Fruit fly (Drosophila melanogaster): ENCODE data around the gene CG9175.
A peak's percentile ranks its signal among the peaks of the same experiment; 100 is the strongest.

The CG9175 gene

DNA sequence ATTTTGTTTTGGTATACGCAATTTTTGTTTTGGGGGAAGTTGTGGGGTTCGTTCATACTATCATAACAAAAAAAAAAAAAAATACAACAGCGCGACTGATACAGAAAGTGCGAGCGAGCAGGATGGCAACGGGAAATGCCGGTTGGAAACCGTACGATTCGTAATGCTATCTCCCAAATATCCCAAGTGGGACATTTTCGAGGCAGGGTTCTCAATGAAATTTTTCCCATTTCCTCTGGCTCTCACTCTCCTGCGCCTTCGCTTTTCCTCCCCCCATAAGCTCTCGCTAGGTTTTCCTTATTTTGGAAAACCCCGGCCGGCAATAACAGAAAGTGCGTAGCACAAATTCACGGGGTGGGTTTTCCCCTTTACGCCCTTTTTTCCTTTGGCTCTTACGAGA, 6.5 kb downstream of the CG9175 start (continued):
- TF ChIP-seq crp (GFP tag; optimal IDR thresholded peaks at IDR 0.05) (no peak), sug (tag; optimal IDR thresholded peaks at IDR 0.05) (no peak), esg (GFP tag; conservative IDR thresholded peaks at IDR 0.05) (no peak), CG30403 (GFP tag; optimal IDR thresholded peaks at IDR 0.05) (no peak), CG34376 (GFP tag; optimal IDR thresholded peaks at IDR 0.05) (peak; percentile 34), Gug (GFP tag; IDR thresholded peaks at IDR 0.05) (no peak), D19B (GFP tag; optimal IDR thresholded peaks at IDR 0.05) (no peak), CG2120 (GFP tag; optimal IDR thresholded peaks at IDR 0.05) (no peak), Rfx (GFP tag; IDR thresholded peaks at IDR 0.05) (no peak), Hr3 (GFP tag; optimal IDR thresholded peaks at IDR 0.05) (no peak), chinmo (GFP tag; IDR thresholded peaks at IDR 0.05; ENCODE audit: partially characterized antibody) (0 out of 4 replicates have a peak, but pooled peaks have one; percentile 48), lab (GFP tag; optimal IDR thresholded peaks at IDR 0.05) (peak; percentile 20), CG7987 (GFP tag; optimal IDR thresholded peaks at IDR 0.05) (no peak), lmd (GFP tag; IDR thresholded peaks at IDR 0.05) (no peak), run (tag; optimal IDR thresholded peaks at IDR 0.05) (no peak), hb (GFP tag; IDR thresholded peaks at IDR 0.05; ENCODE audit: partially characterized antibody) (no peak), CG18599 (GFP tag; optimal IDR thresholded peaks at IDR 0.05) (peak; percentile 25), wek (GFP tag; optimal IDR thresholded peaks at IDR 0.05) (no peak), CG11247 (GFP tag; IDR thresholded peaks at IDR 0.05) (no peak), pho (GFP tag; optimal IDR thresholded peaks at IDR 0.05) (no peak), H15 (GFP tag; IDR thresholded peaks at IDR 0.05) (no peak), CG8924 (tag; optimal IDR thresholded peaks at IDR 0.05) (no peak), CG17829 (tag; optimal IDR thresholded peaks at IDR 0.05) (no peak), CG2889 (GFP tag; IDR thresholded peaks at IDR 0.05) (no peak), tio (GFP tag; optimal IDR thresholded peaks at IDR 0.05) (no peak), CG31365 (tag; optimal IDR thresholded peaks at IDR 0.05) (no peak), CG7963 (GFP tag; IDR thresholded peaks at IDR 0.05; ENCODE audit: partially characterized antibody) (no peak), wor (GFP tag; IDR thresholded peaks at IDR 0.05) (no peak), aop (GFP tag; IDR thresholded peaks at IDR 0.05) (no peak), CG10543 (GFP tag; optimal IDR thresholded peaks at IDR 0.05) (peak; percentile 12), sc (optimal IDR thresholded peaks at IDR 0.05) (no peak), sc (GFP tag; optimal IDR thresholded peaks at IDR 0.05) (no peak), CG1832 (GFP tag; optimal IDR thresholded peaks at IDR 0.05) (no peak), CG10267 (tag; optimal IDR thresholded peaks at IDR 0.05) (no peak), CG4820 (GFP tag; optimal IDR thresholded peaks at IDR 0.05) (no peak), ara (GFP tag; IDR thresholded peaks at IDR 0.05) (no peak), grn (GFP tag; optimal IDR thresholded peaks at IDR 0.05) (no peak), CG11504 (tag; optimal IDR thresholded peaks at IDR 0.05) (no peak), CG4730 (GFP tag; IDR thresholded peaks at IDR 0.05) (no peak), Oli (tag; optimal IDR thresholded peaks at IDR 0.05) (no peak), CrebB (tag; optimal IDR thresholded peaks at IDR 0.05) (no peak), corto (GFP tag; optimal IDR thresholded peaks at IDR 0.05) (no peak), Nf-YC (tag; optimal IDR thresholded peaks at IDR 0.05) (no peak), CG33557 (GFP tag; optimal IDR thresholded peaks at IDR 0.05) (peak; percentile 12), CG3281 (GFP tag; optimal IDR thresholded peaks at IDR 0.05) (no peak), kni (GFP tag; optimal IDR thresholded peaks at IDR 0.05) (peak; percentile 65), vvl (GFP tag; IDR thresholded peaks at IDR 0.05) (0 out of 2 replicates have a peak, but pooled peaks have one; percentile 14), CG11696 (GFP tag; IDR thresholded peaks at IDR 0.05) (no peak), CG16863 (GFP tag; optimal IDR thresholded peaks at IDR 0.05) (no peak), CG16779 (GFP tag; IDR thresholded peaks at IDR 0.05) (no peak), dimm (GFP tag; IDR thresholded peaks at IDR 0.05) (no peak), Tbp (GFP tag; optimal IDR thresholded peaks at IDR 0.05) (no peak)
